Worm (Caenorhabditis elegans): ENCODE results near the gene R07E5.6.

ce11 chrIII:4448029-4448428 is 49.5 kb downstream of the R07E5.6 start:
- TF ChIP-seq fkh-6 (tag; optimal IDR thresholded peaks at IDR 0.05) (no peak), ceh-30 (tag; optimal IDR thresholded peaks at IDR 0.05) (no peak), fkh-10 (GFP tag; optimal IDR thresholded peaks at IDR 0.05) (no peak), npax-4 (tag; optimal IDR thresholded peaks at IDR 0.05) (no peak), rnt-1 (tag; optimal IDR thresholded peaks at IDR 0.05) (no peak)
